Worm (Caenorhabditis elegans): ENCODE measurements around the gene C31G12.1.

Gene C31G12.1

ce11 chrV:18178659-18179058 lies 1.1 kb upstream of the C31G12.1 start, which contains the start of gene C31G12.4:
TSS of gene C31G12.4 (minus strand) at chrV:18178759.
- TF ChIP-seq C16A3.4 (tag; optimal IDR thresholded peaks at IDR 0.05), result no peak

DNA sequence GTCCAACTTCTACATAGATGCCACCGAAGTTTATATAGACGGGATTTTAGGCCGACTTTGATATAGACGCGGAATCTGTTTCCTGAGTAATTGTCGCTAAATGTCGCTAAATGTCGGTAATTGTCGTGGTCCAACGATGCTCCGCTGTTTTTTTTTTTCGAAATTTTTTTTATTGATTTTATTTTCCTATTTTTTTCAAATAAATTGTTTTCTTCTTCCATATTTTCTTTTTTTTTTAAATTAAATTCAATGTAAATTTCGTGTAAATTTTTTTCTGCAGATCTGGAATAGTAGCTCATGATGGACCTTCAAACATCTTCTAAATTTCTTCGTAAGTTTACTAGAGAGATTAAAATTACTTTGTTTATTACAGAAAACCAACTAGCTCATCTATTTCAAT lies 5.1 kb downstream of the C31G12.1 start, which contains the start of gene C31G12.3:
C31G12.3 (plus strand) TSS at position 301 of the 400 bp plus-strand sequence.
- TF ChIP-seq nhr-28 (tag; optimal IDR thresholded peaks at IDR 0.05) (no peak), lsy-2 (tag; optimal IDR thresholded peaks at IDR 0.05) (no peak), lin-15B (tag; optimal IDR thresholded peaks at IDR 0.05) (no peak)

- TF ChIP-seq nhr-85 (tag) (peak; percentile 60), C16A3.4 (tag; optimal IDR thresholded peaks at IDR 0.05) (no peak), zip-4 (GFP tag; optimal IDR thresholded peaks at IDR 0.05) (no peak), ceh-63 (GFP tag; optimal IDR thresholded peaks at IDR 0.05) (no peak)
These were observed 8.6 kb downstream of the C31G12.1 start, which contains the start of gene clec-245 for ce11 chrV:18188328-18188727. TSS of gene clec-245 (minus strand) at chrV:18188428.

DNA sequence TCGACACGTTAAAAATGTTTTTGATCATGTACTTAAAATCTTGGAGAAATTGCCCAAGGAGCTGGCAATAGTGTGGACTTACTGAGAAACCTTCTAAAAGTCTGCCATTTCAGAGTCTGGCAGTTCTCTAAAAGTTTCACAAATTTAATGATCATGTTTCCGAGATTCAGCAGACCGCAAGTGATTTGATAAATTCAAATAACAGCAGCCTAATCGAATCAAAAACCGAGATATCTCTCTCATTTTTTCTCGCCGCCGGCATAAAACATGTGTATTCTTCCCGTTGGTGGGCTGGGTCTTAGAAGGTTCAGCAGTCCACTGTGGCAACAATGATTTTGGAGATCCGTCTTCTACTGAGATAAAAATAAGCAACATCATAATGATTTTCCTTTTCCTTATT lies 9.4 kb downstream of the C31G12.1 start, which contains the start of gene clec-246:
clec-246 (plus strand) TSS at position 301 of the 400 bp plus-strand sequence.
- no peak for TF ChIP-seq nhr-19 (GFP tag; conservative IDR thresholded peaks at IDR 0.05)
- no peak for TF ChIP-seq hlh-4 (tag; optimal IDR thresholded peaks at IDR 0.05)
- no peak for TF ChIP-seq C34B4.2 (tag; optimal IDR thresholded peaks at IDR 0.05)
- TF ChIP-seq fkh-10 (GFP tag; optimal IDR thresholded peaks at IDR 0.05), result no peak
- TF ChIP-seq sup-37 (GFP tag; optimal IDR thresholded peaks at IDR 0.05), result no peak
- TF ChIP-seq egl-13 (tag; optimal IDR thresholded peaks at IDR 0.05), result no peak
- no peak for TF ChIP-seq ets-5 (GFP tag; IDR thresholded peaks at IDR 0.05)
- no peak for TF ChIP-seq pqm-1 (tag; optimal IDR thresholded peaks at IDR 0.05)
- no peak for TF ChIP-seq fos-1 (tag; optimal IDR thresholded peaks at IDR 0.05)
- no peak for TF ChIP-seq ceh-88 (GFP tag; IDR thresholded peaks at IDR 0.05)

- no peak for TF ChIP-seq C16A3.4 (tag; optimal IDR thresholded peaks at IDR 0.05)
- peak; percentile 88 for TF ChIP-seq elt-2 (tag; optimal IDR thresholded peaks at IDR 0.05)
- TF ChIP-seq fkh-8 (tag; optimal IDR thresholded peaks at IDR 0.05), result no peak
- no peak for TF ChIP-seq efl-1 (optimal IDR thresholded peaks at IDR 0.05)
- peak in 1 of 2 experiments; percentile 8 for TF ChIP-seq efl-1 (GFP tag; optimal IDR thresholded peaks at IDR 0.05 in 1 of 2)
- TF ChIP-seq nhr-90 (tag; optimal IDR thresholded peaks at IDR 0.05; ENCODE audit: poor library complexity), result peak; percentile 2
These were observed 11.4 kb downstream of the C31G12.1 start, which contains the start of gene clec-42 for ce11 chrV:18191128-18191527. TSS of gene clec-42 (plus strand) at chrV:18191412.

- no peak for TF ChIP-seq aly-2 (tag; optimal IDR thresholded peaks at IDR 0.05)
- TF ChIP-seq ceh-63 (GFP tag; optimal IDR thresholded peaks at IDR 0.05), result no peak
- TF ChIP-seq F16B12.6 (tag; optimal IDR thresholded peaks at IDR 0.05), result no peak
- TF ChIP-seq nhr-28 (tag; optimal IDR thresholded peaks at IDR 0.05), result no peak
These were observed 15.2 kb downstream of the C31G12.1 start, which contains the start of gene F16H6.3 for ce11 chrV:18195006-18195405. TSS of gene F16H6.3 (plus strand) at chrV:18195306.

DNA sequence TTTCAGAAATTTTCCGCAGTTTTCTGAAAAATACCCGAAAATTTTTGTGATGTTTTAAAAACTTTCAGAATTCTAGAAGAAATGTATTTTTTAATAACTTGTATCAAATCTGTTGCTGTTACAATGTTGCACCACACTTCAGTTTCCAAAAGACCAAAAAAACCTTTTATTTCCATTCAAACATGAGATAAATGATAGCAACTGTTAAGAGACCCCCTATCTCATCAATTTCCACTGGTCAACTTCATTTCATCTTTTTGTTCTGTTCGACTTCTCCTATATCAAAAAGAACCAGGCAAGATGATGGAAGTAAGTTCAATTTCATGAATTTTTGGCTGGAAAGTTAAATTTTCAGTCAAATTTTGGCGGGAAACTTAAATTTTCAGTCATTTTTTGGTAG lies 18.7 kb downstream of the C31G12.1 start, which contains the start of gene F16H6.4:
F16H6.4 (plus strand) TSS at position 301 of the 400 bp plus-strand sequence.
- TF ChIP-seq unc-30 (tag; optimal IDR thresholded peaks at IDR 0.05), result no peak
- TF ChIP-seq nhr-90 (tag; optimal IDR thresholded peaks at IDR 0.05; ENCODE audit: poor library complexity), result no peak
- no peak for TF ChIP-seq ceh-90 (tag; optimal IDR thresholded peaks at IDR 0.05)
- no peak for TF ChIP-seq aly-2 (tag; optimal IDR thresholded peaks at IDR 0.05)
- no peak for TF ChIP-seq grh-1 (GFP tag; IDR thresholded peaks at IDR 0.05)
- TF ChIP-seq ceh-88 (GFP tag; IDR thresholded peaks at IDR 0.05), result no peak
- TF ChIP-seq Y116A8C.19 (tag; optimal IDR thresholded peaks at IDR 0.05; ENCODE audit: borderline replicate concordance), result no peak
- TF ChIP-seq ama-1 (optimal IDR thresholded peaks at IDR 0.05), result no peak
- TF ChIP-seq skn-1 (tag; optimal IDR thresholded peaks at IDR 0.05), result no peak
- TF ChIP-seq tlp-1 (tag; optimal IDR thresholded peaks at IDR 0.05), result no peak
- no peak for TF ChIP-seq blmp-1 (tag; optimal IDR thresholded peaks at IDR 0.05)
- no peak for TF ChIP-seq nhr-11 (tag; optimal IDR thresholded peaks at IDR 0.05)
- TF ChIP-seq egl-27 (tag; optimal IDR thresholded peaks at IDR 0.05), result no peak
- TF ChIP-seq C34B4.2 (tag; optimal IDR thresholded peaks at IDR 0.05), result no peak
- TF ChIP-seq rnt-1 (tag; optimal IDR thresholded peaks at IDR 0.05), result no peak
- no peak for TF ChIP-seq snpc-4 (tag; optimal IDR thresholded peaks at IDR 0.05)
